Worm (Caenorhabditis elegans): Measurements from ENCODE around the gene F08D12.12.

ce11 chrII:2739619-2740018, 47.3 kb downstream of the F08D12.12 start, which contains the start of gene T05A8.6:
- no peak for TF ChIP-seq lin-32 (GFP tag; optimal IDR thresholded peaks at IDR 0.05)
- TF ChIP-seq nhr-237 (tag; optimal IDR thresholded peaks at IDR 0.05) = no peak
- TF ChIP-seq ztf-11 (tag; optimal IDR thresholded peaks at IDR 0.05) = no peak
- no peak for TF ChIP-seq lin-13 (tag; optimal IDR thresholded peaks at IDR 0.05)
- no peak for TF ChIP-seq drap-1 (GFP tag; optimal IDR thresholded peaks at IDR 0.05)
- TF ChIP-seq nhr-76 (tag; optimal IDR thresholded peaks at IDR 0.05) = no peak
- no peak for TF ChIP-seq hlh-1 (tag; optimal IDR thresholded peaks at IDR 0.05)
- TF ChIP-seq ces-1 (GFP tag; optimal IDR thresholded peaks at IDR 0.05) = no peak
